Fruit fly (Drosophila melanogaster) whole organism, embryonic: ENCODE data around the gene Pgant2.

Source experiments
- Abd-B ChIP-seq: fragments of 200-800 bp; sonication (Bioruptor generic); optimal IDR thresholded peaks from 2 replicates; lab custom pipeline; 2018; ENCODE audit warnings: missing biosample characterization, mild to moderate bottlenecking, missing genetic modification characterization, moderate library complexity
- Adf1 ChIP-seq: fragments of 200-800 bp; sonication (Bioruptor generic); IDR thresholded peaks from 2 replicates; pipeline ENCODE4 v1.3.6; 2022; ENCODE audit warnings: missing biosample characterization, missing genetic modification characterization
- Atf6 ChIP-seq: fragments of 200-800 bp; sonication (Bioruptor generic); IDR thresholded peaks from 2 replicates; pipeline ENCODE4 v1.3.6; 2022; ENCODE audit warnings: missing biosample characterization, missing genetic modification characterization
- CG10209 ChIP-seq: fragments of 200-800 bp; sonication (Bioruptor generic); optimal IDR thresholded peaks from 3 replicates; lab custom pipeline; 2017; ENCODE audit warnings: missing biosample characterization, mild to moderate bottlenecking, missing genetic modification characterization, missing genetic modification reagents
- CG11560 ChIP-seq: fragments of 200-800 bp; sonication (Bioruptor generic); IDR thresholded peaks from 3 replicates; pipeline ENCODE4 v1.3.6; 2022; ENCODE audit warnings: missing biosample characterization, missing genetic modification characterization
- CG11723 ChIP-seq: fragments of 200-800 bp; sonication (Bioruptor generic); optimal IDR thresholded peaks from 2 replicates; lab custom pipeline; 2017; ENCODE audit warnings: missing biosample characterization, mild to moderate bottlenecking, missing genetic modification characterization
- CG12071 ChIP-seq: fragments of 200-800 bp; sonication (Bioruptor generic); optimal IDR thresholded peaks from 3 replicates; lab custom pipeline; 2018; ENCODE audit warnings: missing biosample characterization, mild to moderate bottlenecking, missing genetic modification characterization
- CG12942 ChIP-seq: fragments of 200-800 bp; sonication (Bioruptor generic); optimal IDR thresholded peaks from 3 replicates; lab custom pipeline; 2016; ENCODE audit warnings: missing biosample characterization, missing genetic modification characterization
- CG1647 ChIP-seq: fragments of 200-800 bp; sonication (Bioruptor generic); optimal IDR thresholded peaks from 3 replicates; lab custom pipeline; 2016; ENCODE audit warnings: missing biosample characterization, missing genetic modification characterization
- CG17385 ChIP-seq: fragments of 200-800 bp; sonication (Bioruptor generic); optimal IDR thresholded peaks from 3 replicates; lab custom pipeline; 2018; ENCODE audit warnings: missing biosample characterization, mild to moderate bottlenecking, missing genetic modification characterization
- CG18599 ChIP-seq: fragments of 200-800 bp; sonication (Bioruptor generic); optimal IDR thresholded peaks from 3 replicates; lab custom pipeline; 2017; ENCODE audit warnings: missing biosample characterization, missing genetic modification characterization, mild to moderate bottlenecking, moderate library complexity, missing genetic modification reagents
- CG2116 ChIP-seq: fragments of 200-800 bp; sonication (Bioruptor generic); optimal IDR thresholded peaks from 3 replicates; lab custom pipeline; 2018; ENCODE audit warnings: missing biosample characterization, mild to moderate bottlenecking, missing genetic modification characterization
- CG2199 ChIP-seq: fragments of 200-800 bp; sonication (Bioruptor generic); IDR thresholded peaks from 3 replicates; pipeline ENCODE4 v1.3.6; 2022; ENCODE audit warnings: missing biosample characterization, missing genetic modification characterization
- CG32532 ChIP-seq: fragments of 200-800 bp; sonication (Bioruptor generic); IDR thresholded peaks from 2 replicates; pipeline ENCODE4 v1.3.6; 2022; ENCODE audit warnings: missing biosample characterization, missing genetic modification characterization
- CG3281 ChIP-seq: fragments of 200-800 bp; sonication (Bioruptor generic); optimal IDR thresholded peaks from 3 replicates; lab custom pipeline; 2017; ENCODE audit warnings: missing biosample characterization, mild to moderate bottlenecking, missing genetic modification characterization
- CG34376 ChIP-seq: fragments of 200-800 bp; sonication (Bioruptor generic); optimal IDR thresholded peaks from 2 replicates; lab custom pipeline; 2018; ENCODE audit warnings: missing biosample characterization, mild to moderate bottlenecking, missing genetic modification characterization
- CG4820 ChIP-seq: fragments of 200-800 bp; sonication (Bioruptor generic); optimal IDR thresholded peaks from 3 replicates; lab custom pipeline; 2016; ENCODE audit warnings: missing biosample characterization, missing genetic modification characterization
- CG6765 ChIP-seq: fragments of 200-800 bp; sonication (Bioruptor generic); optimal IDR thresholded peaks from 3 replicates; lab custom pipeline; 2017; ENCODE audit warnings: missing biosample characterization, mild to moderate bottlenecking, missing genetic modification characterization
- CG7745 ChIP-seq: fragments of 200-800 bp; sonication (Bioruptor generic); optimal IDR thresholded peaks from 2 replicates; lab custom pipeline; 2018; ENCODE audit warnings: missing biosample characterization, mild to moderate bottlenecking, missing genetic modification characterization, moderate library complexity
- CG8478 ChIP-seq: fragments of >200 bp; optimal IDR thresholded peaks from 2 replicates; lab custom pipeline; 2018
- CG8944 ChIP-seq: fragments of 200-800 bp; sonication (Bioruptor generic); optimal IDR thresholded peaks from 3 replicates; lab custom pipeline; 2016; ENCODE audit warnings: missing biosample characterization, missing genetic modification characterization
- Chrac-16 ChIP-seq: fragments of 200-800 bp; sonication (Bioruptor generic); optimal IDR thresholded peaks from 3 replicates; lab custom pipeline; 2016; ENCODE audit warnings: missing biosample characterization, missing genetic modification characterization
- GATAe ChIP-seq: fragments of 200-800 bp; sonication (Bioruptor generic); conservative IDR thresholded peaks from 2 replicates; pipeline ENCODE4 v1.3.6; 2022; ENCODE audit warnings: missing biosample characterization, missing genetic modification characterization
- Hr78 ChIP-seq, 2 experiments: fragments of 200-800 bp in 1 of 2; fragments of >200 bp in 1 of 2; sonication (Bioruptor generic) in 1 of 2; optimal IDR thresholded peaks; 2 replicates each; lab custom pipeline; 2017 to 2019; ENCODE audit warnings: missing biosample characterization in 2 of 2, missing genetic modification characterization in 2 of 2, mild to moderate bottlenecking in 1 of 2, moderate library complexity in 1 of 2
- Kr ChIP-seq: fragments of 200-800 bp; sonication (Bioruptor generic); optimal IDR thresholded peaks from 2 replicates; lab custom pipeline; 2017; ENCODE audit warnings: missing biosample characterization, mild to moderate bottlenecking, missing genetic modification characterization
- Med ChIP-seq: fragments of 200-800 bp; sonication (Bioruptor generic); peaks from one replicate; lab custom pipeline; 2016; ENCODE audit warnings: missing biosample characterization, missing genetic modification characterization, mild to moderate bottlenecking, inconsistent platforms, moderate library complexity
- PHDP ChIP-seq: fragments of 200-800 bp; sonication (Bioruptor generic); optimal IDR thresholded peaks from 3 replicates; lab custom pipeline; 2018; ENCODE audit warnings: missing biosample characterization, mild to moderate bottlenecking, missing genetic modification characterization, moderate library complexity
- Ravus ChIP-seq: fragments of 200-800 bp; sonication (Bioruptor generic); IDR thresholded peaks from 2 replicates; pipeline ENCODE4 v1.3.6; 2022; ENCODE audit warnings: missing biosample characterization, missing genetic modification characterization
- Rx ChIP-seq: fragments of 200-800 bp; sonication (Bioruptor generic); IDR thresholded peaks from 2 replicates; pipeline ENCODE4 v1.3.6; 2022; ENCODE audit warnings: missing biosample characterization, missing genetic modification characterization
- Ssrp ChIP-seq: fragments of 200-800 bp; sonication (Bioruptor generic); optimal IDR thresholded peaks from 2 replicates; lab custom pipeline; 2018; ENCODE audit warnings: missing biosample characterization, mild to moderate bottlenecking, missing genetic modification characterization, moderate library complexity
- Vsx1 ChIP-seq: fragments of 200-800 bp; sonication (Bioruptor generic); optimal IDR thresholded peaks from 2 replicates; lab custom pipeline; 2017; ENCODE audit warnings: missing biosample characterization, mild to moderate bottlenecking, missing genetic modification characterization, missing genetic modification reagents
- ara ChIP-seq: fragments of 200-800 bp; sonication (Bioruptor generic); IDR thresholded peaks from 2 replicates; pipeline ENCODE4 v1.3.6; 2022; ENCODE audit warnings: missing biosample characterization, missing genetic modification characterization
- chinmo ChIP-seq: fragments of 200-800 bp; sonication (Bioruptor generic); IDR thresholded peaks from 4 replicates; pipeline ENCODE4 v1.3.6; 2022; ENCODE audit warnings: missing biosample characterization, missing genetic modification characterization; ENCODE audit not compliant: partially characterized antibody
- cwo ChIP-seq: fragments of 200-800 bp; sonication (Bioruptor generic); optimal IDR thresholded peaks from 3 replicates; lab custom pipeline; 2017; ENCODE audit warnings: missing biosample characterization, missing genetic modification characterization, mild to moderate bottlenecking, moderate library complexity, missing genetic modification reagents
- exex ChIP-seq: fragments of 200-800 bp; sonication (Bioruptor generic); optimal IDR thresholded peaks from 4 replicates; lab custom pipeline; 2018; ENCODE audit warnings: missing biosample characterization, mild to moderate bottlenecking, missing genetic modification characterization, moderate library complexity
- gcm2 ChIP-seq: fragments of 200-800 bp; sonication (Bioruptor generic); optimal IDR thresholded peaks from 2 replicates; lab custom pipeline; 2016; ENCODE audit warnings: missing biosample characterization, missing genetic modification characterization
- grn ChIP-seq: fragments of 200-800 bp; sonication (Bioruptor generic); optimal IDR thresholded peaks from 3 replicates; lab custom pipeline; 2017; ENCODE audit warnings: missing biosample characterization, missing genetic modification characterization
- gro ChIP-seq: fragments of 200-800 bp; sonication (Bioruptor generic); optimal IDR thresholded peaks from 2 replicates; lab custom pipeline; 2016; ENCODE audit warnings: missing biosample characterization, missing genetic modification characterization
- her ChIP-seq: fragments of 200-800 bp; sonication (Bioruptor generic); optimal IDR thresholded peaks from 2 replicates; lab custom pipeline; 2016; ENCODE audit warnings: missing biosample characterization, missing genetic modification characterization
- ind ChIP-seq: fragments of 200-800 bp; sonication (Bioruptor generic); optimal IDR thresholded peaks from 3 replicates; lab custom pipeline; 2016; ENCODE audit warnings: missing biosample characterization, missing genetic modification characterization
- lab ChIP-seq: fragments of 200-800 bp; sonication (Bioruptor generic); optimal IDR thresholded peaks from 3 replicates; lab custom pipeline; 2017; ENCODE audit warnings: missing biosample characterization, missing genetic modification characterization, mild to moderate bottlenecking, moderate library complexity, missing genetic modification reagents
- maf-S ChIP-seq: fragments of 200-800 bp; sonication (Bioruptor generic); optimal IDR thresholded peaks from 2 replicates; lab custom pipeline; 2016; ENCODE audit warnings: missing biosample characterization, missing genetic modification characterization
- nmo ChIP-seq: fragments of 200-800 bp; sonication (Bioruptor generic); optimal IDR thresholded peaks from 2 replicates; lab custom pipeline; 2018; ENCODE audit warnings: missing biosample characterization, mild to moderate bottlenecking, missing genetic modification characterization, moderate library complexity
- peb ChIP-seq: fragments of 200-800 bp; sonication (Bioruptor generic); IDR thresholded peaks from 2 replicates; pipeline ENCODE4 v1.3.6; 2022; ENCODE audit warnings: missing biosample characterization, missing genetic modification characterization
- pros ChIP-seq: fragments of 200-800 bp; sonication (Bioruptor generic); optimal IDR thresholded peaks from 3 replicates; lab custom pipeline; 2019; ENCODE audit warnings: missing biosample characterization, mild to moderate bottlenecking, missing genetic modification characterization, moderate library complexity
- pum ChIP-seq: fragments of 200-800 bp; sonication (Bioruptor generic); optimal IDR thresholded peaks from 2 replicates; lab custom pipeline; 2016; ENCODE audit warnings: missing biosample characterization, missing genetic modification characterization
- rib ChIP-seq: fragments of 200-800 bp; sonication (Bioruptor generic); IDR thresholded peaks from 2 replicates; pipeline ENCODE4 v1.3.6; 2022; ENCODE audit warnings: missing biosample characterization, missing genetic modification characterization
- sc ChIP-seq, 3 experiments: fragments of >200 bp in 2 of 3; fragments of 200-800 bp in 1 of 3; sonication (Bioruptor generic) in 1 of 3; optimal IDR thresholded peaks; 2 replicates in 2 of 3; 3 replicates in 1 of 3; lab custom pipeline; 2017; ENCODE audit warnings: mild to moderate bottlenecking in 1 of 3, missing biosample characterization in 1 of 3, missing genetic modification characterization in 1 of 3, missing genetic modification reagents in 1 of 3
- vfl ChIP-seq: fragments of 200-800 bp; sonication (Bioruptor generic); optimal IDR thresholded peaks from 2 replicates; lab custom pipeline; 2016; ENCODE audit warnings: missing biosample characterization, missing genetic modification characterization
- wdn ChIP-seq: fragments of 200-800 bp; sonication (Bioruptor generic); IDR thresholded peaks from 2 replicates; pipeline ENCODE4 v1.3.6; 2022; ENCODE audit warnings: missing biosample characterization, missing genetic modification characterization

The Pgant2 gene

DNA sequence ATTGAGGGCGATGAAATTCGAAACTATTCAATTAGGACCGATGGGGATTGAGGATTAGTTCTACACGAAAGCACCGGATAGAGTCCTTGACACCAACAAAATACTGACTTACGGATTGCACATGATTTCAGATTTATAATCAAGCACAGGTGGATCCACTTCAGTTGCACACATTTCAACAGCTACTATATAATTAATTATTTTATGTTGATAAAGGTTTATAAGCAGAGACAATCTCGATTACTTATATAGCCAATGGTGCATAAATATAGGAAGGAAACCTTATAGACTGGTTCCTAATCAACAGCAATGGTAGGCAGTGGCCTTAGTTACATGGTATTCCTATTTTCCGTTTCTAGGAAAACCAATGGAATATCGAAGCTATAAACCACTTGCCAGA, 58.1 kb downstream of the Pgant2 start:
- TF ChIP-seq CG10209 (GFP tag; lab: Kevin White, UChicago) = no peak
- TF ChIP-seq PHDP (tag; lab: Kevin White, UChicago) = no peak
- no peak for TF ChIP-seq Ssrp (tag; lab: Kevin White, UChicago)
- TF ChIP-seq CG32532 = no peak
- no peak for TF ChIP-seq gcm2
- no peak for TF ChIP-seq Abd-B
- no peak for TF ChIP-seq ara
- TF ChIP-seq Chrac-16 (GFP tag; lab: Kevin White, UChicago) = no peak
- TF ChIP-seq CG8478 = no peak
- TF ChIP-seq CG12071 (GFP tag; lab: Kevin White, UChicago) = no peak
- TF ChIP-seq peb (GFP tag; lab: Robert Waterston, UW) = no peak
- no peak for TF ChIP-seq maf-S
- TF ChIP-seq, all 482 proteins: peak for 0

DNA sequence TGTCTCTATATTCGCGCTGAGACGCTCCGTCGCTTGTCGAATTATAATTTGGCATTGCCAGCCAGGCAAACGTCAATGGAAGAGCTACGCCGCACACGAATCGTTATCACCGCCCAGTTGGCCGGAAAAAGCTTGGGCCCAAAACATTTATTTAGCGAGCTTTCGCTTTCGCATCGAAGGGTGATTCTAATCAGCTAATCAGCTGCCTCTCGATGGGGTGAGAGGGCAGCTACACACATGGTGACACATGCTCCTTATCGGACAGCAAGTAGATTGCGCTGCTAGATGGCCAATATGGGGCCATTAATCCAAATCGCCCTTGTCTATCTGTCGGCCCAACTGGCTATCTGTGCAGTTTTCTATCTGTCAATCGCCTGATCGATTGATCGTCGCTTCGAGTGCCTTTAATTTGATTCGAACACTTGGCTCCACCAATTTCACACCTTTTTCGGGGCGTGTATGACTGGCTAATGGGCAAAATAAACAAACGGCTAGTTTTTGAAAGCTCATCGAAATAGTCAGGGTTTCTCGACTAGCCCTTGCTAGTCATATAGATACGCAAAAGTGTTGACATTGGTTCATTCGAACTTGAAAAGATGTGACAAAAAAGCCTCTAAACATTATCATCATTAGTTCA, 60.4 kb downstream of the Pgant2 start:
- peak; percentile 43 for TF ChIP-seq Vsx1 (GFP tag; lab: Kevin White, UChicago)
- no peak for TF ChIP-seq pum (GFP tag; lab: Kevin White, UChicago)
- no peak for TF ChIP-seq her
- no peak for TF ChIP-seq CG7745
- no peak for TF ChIP-seq vfl
- TF ChIP-seq ind (GFP tag; lab: Kevin White, UChicago) = no peak
- no peak for TF ChIP-seq CG11560
- peak in 1 of 2 experiments; percentile 69 for TF ChIP-seq Hr78 (GFP tag; optimal IDR thresholded peaks at IDR 0.05; lab: Kevin White, UChicago)
- TF ChIP-seq gro = peak; percentile 43
- TF ChIP-seq pros (GFP tag; lab: Kevin White, UChicago) = no peak
- peak; percentile 78; the same call in 1 of the 4 replicates for TF ChIP-seq chinmo
- TF ChIP-seq CG3281 (GFP tag; lab: Kevin White, UChicago) = peak; percentile 11
- TF ChIP-seq CG4820 (GFP tag; lab: Kevin White, UChicago) = no peak
- no peak for TF ChIP-seq wdn (GFP tag; lab: Robert Waterston, UW)
- TF ChIP-seq CG12942 = no peak
- TF ChIP-seq lab = peak; percentile 67
- peak; percentile 9 for TF ChIP-seq CG6765
- TF ChIP-seq CG17385 = no peak
- TF ChIP-seq CG2116 (GFP tag; lab: Kevin White, UChicago) = no peak
- TF ChIP-seq Med = peak; percentile 73
- TF ChIP-seq CG8944 (GFP tag; lab: Kevin White, UChicago) = no peak
- no peak for TF ChIP-seq Rx
- peak; percentile 98 for TF ChIP-seq exex (tag; lab: Kevin White, UChicago)
- no peak for TF ChIP-seq Atf6 (GFP tag; lab: Robert Waterston, UW)
- no peak for TF ChIP-seq CG11723 (GFP tag; lab: Kevin White, UChicago)
- TF ChIP-seq CG34376 (GFP tag; lab: Kevin White, UChicago) = peak; percentile 86
- no peak for TF ChIP-seq nmo (GFP tag; lab: Kevin White, UChicago)
- TF ChIP-seq cwo (GFP tag; lab: Kevin White, UChicago) = peak; percentile 61
- TF ChIP-seq CG1647 (GFP tag; lab: Kevin White, UChicago) = no peak
- peak; percentile 31 for TF ChIP-seq CG18599 (GFP tag; lab: Kevin White, UChicago)
- TF ChIP-seq Ravus = no peak
- no peak for TF ChIP-seq sc (optimal IDR thresholded peaks at IDR 0.05; lab: Kevin White, UChicago)
- TF ChIP-seq sc (GFP tag; optimal IDR thresholded peaks at IDR 0.05; lab: Kevin White, UChicago) = no peak
- peak; percentile 79 for TF ChIP-seq GATAe (GFP tag; lab: Robert Waterston, UW)
- peak; percentile 21; the same call in 1 of the 2 replicates for TF ChIP-seq Adf1
- TF ChIP-seq CG2199 (GFP tag; lab: Robert Waterston, UW) = no peak
- TF ChIP-seq rib = peak; percentile 64; the same call in 1 of the 2 replicates
- no peak for TF ChIP-seq Kr (GFP tag; lab: Kevin White, UChicago)
- TF ChIP-seq grn = peak; percentile 99
